Fruit fly (Drosophila melanogaster): Measurements from ENCODE around the gene CG43349.

The CG43349 gene

dm6 chr2L:1230691-1231090 lies 30.7 kb downstream of the CG43349 start:
- TF ChIP-seq svp (GFP tag) = peak; percentile 52
- peak; percentile 45 for TF ChIP-seq Eip78C (GFP tag)
- TF ChIP-seq acj6 (GFP tag; optimal IDR thresholded peaks at IDR 0.05) = no peak

DNA sequence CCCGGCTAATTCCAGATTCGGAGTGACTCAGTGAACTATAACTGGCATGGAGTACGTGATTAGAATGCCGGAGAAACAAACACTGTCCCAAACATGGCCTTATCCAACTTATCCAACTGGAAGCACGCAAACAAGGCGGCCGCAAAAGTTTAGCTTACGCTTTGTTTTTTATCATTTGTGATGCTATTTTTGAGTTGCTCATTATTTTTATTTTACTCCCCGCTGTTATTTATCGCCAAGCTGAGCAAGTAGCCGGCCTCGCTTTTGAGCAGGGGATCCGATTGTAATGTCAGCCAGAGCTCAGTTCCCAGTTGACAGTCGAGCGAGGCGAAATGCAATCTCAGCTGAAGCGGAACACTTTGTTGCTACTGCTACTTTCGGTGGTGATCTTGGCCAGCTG lies 39.7 kb downstream of the CG43349 start, which contains the start of gene CG5397:
CG5397 (plus strand) TSS at position 301 of the 400 bp plus-strand sequence.
- no peak for TF ChIP-seq Eip75B (GFP tag; optimal IDR thresholded peaks at IDR 0.05)
